Fruit fly (Drosophila melanogaster): Measurements from ENCODE around the gene Nmnat.

DNA sequence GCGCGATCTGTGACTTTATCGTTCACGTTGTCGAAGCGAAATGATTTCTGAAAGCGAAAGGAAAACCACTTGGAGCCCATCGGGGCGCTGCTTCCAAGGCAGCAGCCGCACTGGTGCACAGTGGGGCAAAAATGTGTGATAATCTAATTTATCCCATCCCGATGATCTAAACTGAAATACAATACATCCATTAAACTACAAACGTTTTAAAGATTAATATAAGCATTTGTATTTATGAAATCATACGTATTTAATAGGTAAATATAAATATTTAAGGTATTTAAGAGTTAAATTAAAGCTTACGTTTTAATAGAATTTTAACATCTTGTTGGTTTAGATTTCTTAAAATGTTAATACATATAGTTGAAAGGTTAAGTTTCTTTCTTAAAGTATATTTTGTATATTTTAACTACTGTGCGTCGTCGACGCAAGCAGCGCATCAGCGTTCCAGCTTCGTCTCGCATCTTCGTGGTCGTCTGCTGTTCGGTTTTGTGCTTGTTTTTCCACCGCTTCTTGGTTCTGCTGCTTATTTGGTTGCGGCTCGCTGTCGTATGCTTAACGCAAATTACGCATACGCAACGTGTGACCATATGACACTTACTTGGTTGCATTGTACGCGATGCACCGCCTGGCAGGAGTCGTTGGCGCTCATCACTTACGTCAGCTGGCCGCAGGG is 38.9 kb upstream of the Nmnat start, which contains the start of gene CG13643:
- no peak for TF ChIP-seq EcR (GFP tag; optimal IDR thresholded peaks at IDR 0.05)
- no peak for TF ChIP-seq psq (optimal IDR thresholded peaks at IDR 0.05)
